Fruit fly (Drosophila melanogaster): Measurements from ENCODE around the gene Polr2G.

Gene Polr2G

dm6 chr3R:15181467-15181866, 41.5 kb downstream of the Polr2G start, which contains the start of gene Mf:
Gene Mf (minus strand): TSS chr3R:15181510.
- no peak for TF ChIP-seq Hr83 (GFP tag; optimal IDR thresholded peaks at IDR 0.05; ENCODE audit: poor library complexity, severe bottlenecking)
- TF ChIP-seq Dfd (GFP tag; optimal IDR thresholded peaks at IDR 0.05), result no peak
- TF ChIP-seq CG9705 (GFP tag; optimal IDR thresholded peaks at IDR 0.05), result no peak
- no peak for TF ChIP-seq fru (GFP tag; optimal IDR thresholded peaks at IDR 0.05)
- TF ChIP-seq lola (GFP tag; optimal IDR thresholded peaks at IDR 0.05), result no peak
- no peak for TF ChIP-seq jim (GFP tag; optimal IDR thresholded peaks at IDR 0.05)
- no peak for TF ChIP-seq Hnf4 (GFP tag; optimal IDR thresholded peaks at IDR 0.05)
- TF ChIP-seq brk (GFP tag; optimal IDR thresholded peaks at IDR 0.05), result no peak
- TF ChIP-seq sv (GFP tag; optimal IDR thresholded peaks at IDR 0.05), result no peak
- no peak for TF ChIP-seq ey (GFP tag; optimal IDR thresholded peaks at IDR 0.05)
- TF ChIP-seq h (GFP tag; optimal IDR thresholded peaks at IDR 0.05), result no peak
- TF ChIP-seq Mio (GFP tag; optimal IDR thresholded peaks at IDR 0.05), result no peak
- no peak for TF ChIP-seq sage (GFP tag; optimal IDR thresholded peaks at IDR 0.05)
- no peak for TF ChIP-seq N (GFP tag; optimal IDR thresholded peaks at IDR 0.05)
- TF ChIP-seq dmrt93B (GFP tag; optimal IDR thresholded peaks at IDR 0.05), result no peak
- no peak for TF ChIP-seq woc (GFP tag; optimal IDR thresholded peaks at IDR 0.05)
- no peak for TF ChIP-seq dsf (GFP tag; optimal IDR thresholded peaks at IDR 0.05; ENCODE audit: borderline replicate concordance)
- TF ChIP-seq psq (GFP tag; optimal IDR thresholded peaks at IDR 0.05), result no peak
- TF ChIP-seq HLH106 (tag; optimal IDR thresholded peaks at IDR 0.05), result no peak
- TF ChIP-seq Myc (optimal IDR thresholded peaks at IDR 0.05), result no peak

- TF ChIP-seq HLH106 (tag; optimal IDR thresholded peaks at IDR 0.05), result no peak
- TF ChIP-seq Hr83 (GFP tag; optimal IDR thresholded peaks at IDR 0.05; ENCODE audit: poor library complexity, severe bottlenecking), result no peak
- no peak for TF ChIP-seq Dif (GFP tag; optimal IDR thresholded peaks at IDR 0.05; ENCODE audit: partially characterized antibody)
- TF ChIP-seq GATAd (GFP tag; optimal IDR thresholded peaks at IDR 0.05), result no peak
- TF ChIP-seq Jra (GFP tag; optimal IDR thresholded peaks at IDR 0.05), result no peak
- TF ChIP-seq Vsx2 (GFP tag; optimal IDR thresholded peaks at IDR 0.05; ENCODE audit: partially characterized antibody), result no peak
- no peak for TF ChIP-seq jim (GFP tag; optimal IDR thresholded peaks at IDR 0.05)
- TF ChIP-seq Myc (optimal IDR thresholded peaks at IDR 0.05), result no peak
- TF ChIP-seq br (GFP tag; optimal IDR thresholded peaks at IDR 0.05), result no peak
Measured at dm6 chr3R:15177230-15177629, 45.8 kb downstream of the Polr2G start.
